Fruit fly (Drosophila melanogaster): Measurements from ENCODE around the gene CG10375.
A peak's percentile ranks its signal among the peaks of the same experiment; 100 is the strongest.

The CG10375 gene

DNA sequence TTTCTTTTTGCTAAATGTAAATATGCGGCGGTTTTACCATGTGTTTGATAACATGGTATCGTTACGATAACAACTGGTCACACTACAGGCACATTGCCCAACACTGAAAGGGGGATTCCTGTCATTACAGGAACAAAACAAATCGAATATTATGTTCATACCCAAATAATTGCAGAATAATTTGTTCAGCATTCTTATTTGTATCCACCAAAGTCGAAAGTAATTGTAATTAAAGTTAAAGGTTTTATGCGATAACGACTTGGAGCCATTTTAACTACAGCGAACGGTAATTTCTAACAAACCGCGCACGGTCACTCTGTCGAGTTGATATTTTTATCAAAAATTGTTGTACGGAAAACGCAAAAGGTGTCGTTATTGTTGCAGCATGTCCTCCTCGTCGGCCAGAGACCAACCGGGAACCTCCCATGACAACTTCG lies at the start of gene CG10375, which contains the start of gene CG10214 (continued):
- TF ChIP-seq CG2120 (GFP tag; optimal IDR thresholded peaks at IDR 0.05) = peak; percentile 90
- no peak for TF ChIP-seq CG17612 (GFP tag; IDR thresholded peaks at IDR 0.05)
- no peak for TF ChIP-seq H15 (GFP tag; IDR thresholded peaks at IDR 0.05)
- TF ChIP-seq CG10366 (GFP tag; IDR thresholded peaks at IDR 0.05) = peak; percentile 42; the same call in 1 of the 2 replicates
- peak; percentile 69 for TF ChIP-seq CG9932 (GFP tag; IDR thresholded peaks at IDR 0.05)
- peak; percentile 73; the same call in 2 of the 3 replicates for TF ChIP-seq Dbx (GFP tag; IDR thresholded peaks at IDR 0.05)
- peak; percentile 37 for TF ChIP-seq emc (GFP tag; optimal IDR thresholded peaks at IDR 0.05)
- no peak for TF ChIP-seq CG12769 (tag; optimal IDR thresholded peaks at IDR 0.05)
- TF ChIP-seq CG14014 (GFP tag; IDR thresholded peaks at IDR 0.05) = 0 out of 2 replicates have a peak, but pooled peaks have one; percentile 40
- peak; percentile 52 for TF ChIP-seq Scr (GFP tag; IDR thresholded peaks at IDR 0.05; ENCODE audit: partially characterized antibody)
- no peak for TF ChIP-seq CG10274 (GFP tag; optimal IDR thresholded peaks at IDR 0.05)
- no peak for TF ChIP-seq ash1 (GFP tag; optimal IDR thresholded peaks at IDR 0.05)
- TF ChIP-seq ci (GFP tag; IDR thresholded peaks at IDR 0.05) = peak; percentile 88
- peak; percentile 66 for TF ChIP-seq CG15601 (tag; optimal IDR thresholded peaks at IDR 0.05)
- peak; percentile 78 for TF ChIP-seq CG8944 (GFP tag; optimal IDR thresholded peaks at IDR 0.05)
- peak; percentile 54 for TF ChIP-seq CG31388 (GFP tag; optimal IDR thresholded peaks at IDR 0.05)
- TF ChIP-seq CG17912 (GFP tag; optimal IDR thresholded peaks at IDR 0.05) = peak; percentile 8
- no peak for TF ChIP-seq zf30C (GFP tag; optimal IDR thresholded peaks at IDR 0.05)
- TF ChIP-seq odd (GFP tag; optimal IDR thresholded peaks at IDR 0.05) = peak; percentile 22
- TF ChIP-seq CG7963 (GFP tag; IDR thresholded peaks at IDR 0.05; ENCODE audit: partially characterized antibody) = no peak
- 0 out of 3 replicates have a peak, but pooled peaks have one; percentile 27 for TF ChIP-seq Doc3 (GFP tag; IDR thresholded peaks at IDR 0.05; ENCODE audit: partially characterized antibody)
- peak; percentile 86 for TF ChIP-seq chn (GFP tag; optimal IDR thresholded peaks at IDR 0.05)
- no peak for TF ChIP-seq Usf (GFP tag; optimal IDR thresholded peaks at IDR 0.05)
- no peak for TF ChIP-seq fru (optimal IDR thresholded peaks at IDR 0.05)
- 0 out of 2 replicates have a peak, but pooled peaks have one; percentile 19 for TF ChIP-seq CG2129 (GFP tag; IDR thresholded peaks at IDR 0.05; ENCODE audit: partially characterized antibody)
- no peak for TF ChIP-seq kah (GFP tag; optimal IDR thresholded peaks at IDR 0.05)
- TF ChIP-seq CG11093 (GFP tag; IDR thresholded peaks at IDR 0.05) = no peak
- TF ChIP-seq CG17568 (GFP tag; optimal IDR thresholded peaks at IDR 0.05) = no peak
- peak; percentile 97 for TF ChIP-seq dm (GFP tag; optimal IDR thresholded peaks at IDR 0.05)
- TF ChIP-seq nom (GFP tag; optimal IDR thresholded peaks at IDR 0.05) = peak; percentile 44
- peak; percentile 68 for TF ChIP-seq Hr3 (GFP tag; optimal IDR thresholded peaks at IDR 0.05)
- TF ChIP-seq sob (GFP tag; IDR thresholded peaks at IDR 0.05) = peak; percentile 73; the same call in 1 of the 2 replicates
- peak; percentile 85 for TF ChIP-seq Myb (GFP tag; optimal IDR thresholded peaks at IDR 0.05)
- TF ChIP-seq lola (GFP tag; optimal IDR thresholded peaks at IDR 0.05) = peak in 1 of 3 experiments; percentile 64
- no peak; the same call in 2 of the 3 replicates for TF ChIP-seq CG7357 (GFP tag; IDR thresholded peaks at IDR 0.05)
- TF ChIP-seq CG4404 (GFP tag; IDR thresholded peaks at IDR 0.05) = peak; percentile 43; the same call in 1 of the 2 replicates
- peak; percentile 69 for TF ChIP-seq vfl (GFP tag; optimal IDR thresholded peaks at IDR 0.05)
- TF ChIP-seq Antp (GFP tag; optimal IDR thresholded peaks at IDR 0.05) = peak; percentile 84
- TF ChIP-seq NFAT (GFP tag; IDR thresholded peaks at IDR 0.05) = no peak
- TF ChIP-seq Awh (GFP tag; IDR thresholded peaks at IDR 0.05) = peak; percentile 18; the same call in 1 of the 2 replicates
- peak; percentile 49 for TF ChIP-seq hkb (optimal IDR thresholded peaks at IDR 0.05)
- TF ChIP-seq hkb (GFP tag; IDR thresholded peaks at IDR 0.05) = peak; percentile 68
- peak; percentile 73 for TF ChIP-seq tin (GFP tag; optimal IDR thresholded peaks at IDR 0.05)
- TF ChIP-seq sens (GFP tag) = peak; percentile 94
- TF ChIP-seq ewg (GFP tag; optimal IDR thresholded peaks at IDR 0.05) = peak; percentile 68
- peak; percentile 71 for TF ChIP-seq PHDP (tag; optimal IDR thresholded peaks at IDR 0.05)
- TF ChIP-seq sim (GFP tag; IDR thresholded peaks at IDR 0.05) = no peak
- TF ChIP-seq sens-2 (GFP tag; IDR thresholded peaks at IDR 0.05) = no peak
- no peak for TF ChIP-seq sna (GFP tag; IDR thresholded peaks at IDR 0.05; ENCODE audit: partially characterized antibody)
- TF ChIP-seq Stat92E (GFP tag; optimal IDR thresholded peaks at IDR 0.05) = no peak
- no peak for TF ChIP-seq CG5953 (GFP tag; IDR thresholded peaks at IDR 0.05)

Data from whole organism, embryonic.